Worm (Caenorhabditis elegans) whole organism, L4 larva: ENCODE measurements around the gene spp-16.
A peak's percentile ranks its signal among the peaks of the same experiment; 100 is the strongest.

Source experiments
- D1046.2 ChIP-seq: fragments of 200-800 bp; sonication (Bioruptor generic); IDR thresholded peaks from 2 replicates; pipeline ENCODE4 v1.3.6; 2022; ENCODE audit warnings: missing genetic modification characterization, missing compliant biosample characterization
- F10B5.3 ChIP-seq: sonication (generic microtip); optimal IDR thresholded peaks from 2 replicates; lab custom pipeline; 2016; ENCODE audit warnings: mild to moderate bottlenecking, missing genetic modification characterization, missing compliant biosample characterization
- F26F4.8 ChIP-seq: fragments of 200-800 bp; sonication (Bioruptor generic); conservative IDR thresholded peaks from 2 replicates; pipeline ENCODE4 v1.3.6; 2022; ENCODE audit warnings: missing genetic modification characterization, missing compliant biosample characterization
- F37D6.2 ChIP-seq: sonication (generic microtip); optimal IDR thresholded peaks from 2 replicates; lab custom pipeline; 2016; ENCODE audit warnings: mild to moderate bottlenecking, missing genetic modification characterization, missing compliant biosample characterization
- R02D3.7 ChIP-seq: fragments of 150-350 bp; sonication (generic microtip); optimal IDR thresholded peaks from 3 replicates; lab custom pipeline; 2014; ENCODE audit warnings: missing biosample characterization, missing genetic modification characterization
- T20F7.1 ChIP-seq: fragments of 200-800 bp; sonication (Bioruptor generic); optimal IDR thresholded peaks from 2 replicates; lab custom pipeline; 2018; ENCODE audit warnings: mild to moderate bottlenecking, missing genetic modification characterization, missing compliant biosample characterization
- T26A8.4 ChIP-seq: fragments of 200-800 bp; sonication (Bioruptor generic); IDR thresholded peaks from 2 replicates; pipeline ENCODE4 v1.3.6; 2022; ENCODE audit warnings: missing genetic modification characterization, missing compliant biosample characterization
- Y48G9A.11 ChIP-seq: fragments of 200-800 bp; sonication (Bioruptor generic); IDR thresholded peaks from 2 replicates; pipeline ENCODE4 v1.3.6; 2022; ENCODE audit warnings: missing genetic modification reagents, missing genetic modification characterization, missing compliant biosample characterization
- aha-1 ChIP-seq: fragments of 150-350 bp; peaks from one replicate; lab custom pipeline; 2014; ENCODE audit warnings: missing biosample characterization, missing genetic modification characterization
- ama-1 ChIP-seq: fragments of 150-350 bp; optimal IDR thresholded peaks from 2 replicates; lab custom pipeline; 2014; ENCODE audit warnings: inconsistent platforms, mixed read lengths
- arid-1 ChIP-seq: fragments of 200-800 bp; sonication (Bioruptor generic); conservative IDR thresholded peaks from 2 replicates; pipeline ENCODE4 v1.3.6; 2022; ENCODE audit warnings: missing genetic modification reagents, missing genetic modification characterization, missing compliant biosample characterization
- attf-4 ChIP-seq: sonication (generic microtip); optimal IDR thresholded peaks from 3 replicates; lab custom pipeline; 2017; ENCODE audit warnings: missing biosample characterization, missing genetic modification characterization
- ceh-20 ChIP-seq: fragments of 200-800 bp; sonication (Bioruptor generic); IDR thresholded peaks from 2 replicates; pipeline ENCODE4 v1.3.6; 2022; ENCODE audit warnings: missing genetic modification reagents, missing genetic modification characterization, missing compliant biosample characterization
- ceh-44 ChIP-seq: fragments of 200-800 bp; sonication (Bioruptor generic); IDR thresholded peaks from 2 replicates; pipeline ENCODE4 v1.3.6; 2022; ENCODE audit warnings: missing genetic modification reagents, missing genetic modification characterization, missing compliant biosample characterization
- ceh-82 ChIP-seq: sonication (generic microtip); optimal IDR thresholded peaks from 2 replicates; lab custom pipeline; 2017; ENCODE audit warnings: missing biosample characterization, missing genetic modification characterization
- daf-12 ChIP-seq: fragments of 150-350 bp; optimal IDR thresholded peaks from 2 replicates; lab custom pipeline; 2014; ENCODE audit warnings: missing biosample characterization, missing genetic modification reagents, missing genetic modification characterization
- daf-8 ChIP-seq: fragments of 200-800 bp; sonication (Bioruptor generic); IDR thresholded peaks from 2 replicates; pipeline ENCODE4 v1.3.6; 2022; ENCODE audit warnings: missing genetic modification characterization, missing compliant biosample characterization
- dmd-6 ChIP-seq: fragments of 200-800 bp; sonication (Bioruptor generic); IDR thresholded peaks from 2 replicates; pipeline ENCODE4 v1.3.6; 2022; ENCODE audit warnings: missing genetic modification reagents, missing genetic modification characterization, missing compliant biosample characterization
- dpl-1 ChIP-seq: fragments of 150-350 bp; optimal IDR thresholded peaks from 2 replicates; lab custom pipeline; 2014; ENCODE audit warnings: missing biosample characterization, missing genetic modification reagents, missing genetic modification characterization
- egl-27 ChIP-seq: sonication (generic microtip); optimal IDR thresholded peaks from 3 replicates; lab custom pipeline; 2017; ENCODE audit warnings: missing biosample characterization, missing genetic modification reagents, missing genetic modification characterization
- egl-43 ChIP-seq: fragments of 200-800 bp; sonication (Bioruptor generic); IDR thresholded peaks from 2 replicates; pipeline ENCODE4 v1.3.6; 2022; ENCODE audit warnings: missing genetic modification reagents, missing genetic modification characterization, missing compliant biosample characterization
- fkh-10 ChIP-seq: fragments of 150-350 bp; optimal IDR thresholded peaks from 2 replicates; lab custom pipeline; 2014; ENCODE audit warnings: missing biosample characterization, missing genetic modification reagents, missing genetic modification characterization
- fos-1 ChIP-seq: fragments of 150-350 bp; optimal IDR thresholded peaks from 2 replicates; lab custom pipeline; 2014; ENCODE audit warnings: missing biosample characterization, missing genetic modification characterization
- hif-1 ChIP-seq, 2 experiments: sonication (generic microtip); optimal IDR thresholded peaks; 2 replicates each; lab custom pipeline; 2016 to 2017; ENCODE audit warnings: missing compliant biosample characterization in 2 of 2, missing genetic modification characterization in 2 of 2, missing genetic modification reagents in 2 of 2, missing genotype in 2 of 2, mild to moderate bottlenecking in 1 of 2
- hmg-1.1 ChIP-seq: fragments of 200-800 bp; sonication (Bioruptor generic); IDR thresholded peaks from 2 replicates; pipeline ENCODE4 v1.3.6; 2022; ENCODE audit warnings: missing genetic modification reagents, missing genetic modification characterization, missing compliant biosample characterization
- jun-1 ChIP-seq: fragments of 150-350 bp; optimal IDR thresholded peaks from 2 replicates; lab custom pipeline; 2014; ENCODE audit warnings: missing biosample characterization, missing genetic modification reagents, missing genetic modification characterization
- lin-1 ChIP-seq: fragments of 200-800 bp; sonication (Bioruptor generic); IDR thresholded peaks from 2 replicates; pipeline ENCODE4 v1.3.6; 2022; ENCODE audit warnings: missing genetic modification reagents, missing genetic modification characterization, missing compliant biosample characterization
- lin-13 ChIP-seq: fragments of 150-350 bp; optimal IDR thresholded peaks from 2 replicates; lab custom pipeline; 2014; ENCODE audit warnings: missing biosample characterization, missing genetic modification reagents, missing genetic modification characterization
- lin-15B ChIP-seq: fragments of 150-350 bp; sonication (generic microtip); optimal IDR thresholded peaks from 3 replicates; lab custom pipeline; 2014; ENCODE audit warnings: missing biosample characterization, missing genetic modification characterization
- lin-29 ChIP-seq: fragments of 200-800 bp; sonication (Bioruptor generic); IDR thresholded peaks from 2 replicates; pipeline ENCODE4 v1.3.6; 2022; ENCODE audit warnings: missing genetic modification reagents, missing genetic modification characterization, missing compliant biosample characterization
- lin-39 ChIP-seq: fragments of 150-350 bp; optimal IDR thresholded peaks from 2 replicates; lab custom pipeline; 2014; ENCODE audit warnings: missing biosample characterization, missing genetic modification reagents, missing genetic modification characterization
- lsy-2 ChIP-seq, 2 experiments: fragments of 150-350 bp in 1 of 2; sonication (generic microtip) in 1 of 2; optimal IDR thresholded peaks; 2 replicates each; lab custom pipeline; 2014 to 2017; ENCODE audit warnings: missing biosample characterization in 2 of 2, missing genetic modification characterization in 2 of 2
- madf-5 ChIP-seq, 2 experiments: fragments of 200-800 bp; sonication (Bioruptor generic); IDR thresholded peaks; 2 replicates each; pipeline ENCODE4 v1.3.6; 2022; ENCODE audit warnings: missing compliant biosample characterization in 2 of 2, missing genetic modification characterization in 2 of 2
- madf-9 ChIP-seq: fragments of 200-800 bp; sonication (Bioruptor generic); conservative IDR thresholded peaks from 2 replicates; pipeline ENCODE4 v1.3.6; 2022; ENCODE audit warnings: missing genetic modification reagents, missing genetic modification characterization, missing compliant biosample characterization
- mdt-29 ChIP-seq: fragments of 200-800 bp; sonication (Bioruptor generic); IDR thresholded peaks from 2 replicates; pipeline ENCODE4 v1.3.6; 2022; ENCODE audit warnings: missing genetic modification reagents, missing genetic modification characterization, missing compliant biosample characterization
- nhr-10 ChIP-seq: fragments of 150-350 bp; optimal IDR thresholded peaks from 2 replicates; lab custom pipeline; 2014; ENCODE audit warnings: missing biosample characterization, missing genetic modification characterization
- nhr-102 ChIP-seq: sonication (generic microtip); optimal IDR thresholded peaks from 2 replicates; lab custom pipeline; 2016; ENCODE audit warnings: mild to moderate bottlenecking, missing genetic modification characterization, moderate library complexity, missing compliant biosample characterization
- nhr-11 ChIP-seq: fragments of 150-350 bp; optimal IDR thresholded peaks from 2 replicates; lab custom pipeline; 2014; ENCODE audit warnings: missing biosample characterization, missing genetic modification characterization
- nhr-111 ChIP-seq: fragments of 200-800 bp; sonication (Bioruptor generic); optimal IDR thresholded peaks from 2 replicates; lab custom pipeline; 2018; ENCODE audit warnings: mild to moderate bottlenecking, missing genetic modification characterization, missing compliant biosample characterization
- nhr-237 ChIP-seq: sonication (generic microtip); optimal IDR thresholded peaks from 2 replicates; lab custom pipeline; 2017; ENCODE audit warnings: missing biosample characterization, missing genetic modification characterization
- nhr-25 ChIP-seq: sonication (generic microtip); optimal IDR thresholded peaks from 2 replicates; lab custom pipeline; 2017; ENCODE audit warnings: missing genetic modification characterization, mild to moderate bottlenecking, missing compliant biosample characterization, antibody characterized with exemption, moderate library complexity, borderline replicate concordance; ENCODE audit not compliant: insufficient read depth
- nhr-28 ChIP-seq: fragments of 150-350 bp; optimal IDR thresholded peaks from 2 replicates; lab custom pipeline; 2014; ENCODE audit warnings: missing biosample characterization, missing genetic modification characterization
- nhr-48 ChIP-seq: sonication (generic microtip); optimal IDR thresholded peaks from 2 replicates; lab custom pipeline; 2016; ENCODE audit warnings: mild to moderate bottlenecking, missing genetic modification characterization, missing compliant biosample characterization
- php-3 ChIP-seq: fragments of 200-800 bp; sonication (Bioruptor generic); IDR thresholded peaks from 2 replicates; pipeline ENCODE4 v1.3.6; 2022; ENCODE audit warnings: missing genetic modification reagents, missing genetic modification characterization, missing compliant biosample characterization
- snpc-4 ChIP-seq: fragments of 150-350 bp; optimal IDR thresholded peaks from 2 replicates; lab custom pipeline; 2014; ENCODE audit warnings: missing biosample characterization, missing genetic modification characterization
- spr-1 ChIP-seq: sonication (generic microtip); optimal IDR thresholded peaks from 2 replicates; lab custom pipeline; 2016; ENCODE audit warnings: mild to moderate bottlenecking, missing genetic modification characterization, missing compliant biosample characterization
- spr-3 ChIP-seq: fragments of 200-800 bp; sonication (Bioruptor generic); optimal IDR thresholded peaks from 2 replicates; lab custom pipeline; 2018; ENCODE audit warnings: mild to moderate bottlenecking, missing genetic modification characterization, missing compliant biosample characterization
- tra-1 ChIP-seq: fragments of 200-800 bp; sonication (Bioruptor generic); IDR thresholded peaks from 2 replicates; pipeline ENCODE4 v1.3.6; 2022; ENCODE audit warnings: missing genetic modification reagents, missing genetic modification characterization, missing compliant biosample characterization
- unc-130 ChIP-seq: sonication (generic microtip); optimal IDR thresholded peaks from 2 replicates; lab custom pipeline; 2016; ENCODE audit warnings: missing genetic modification reagents, missing genetic modification characterization, missing compliant biosample characterization
- zfp-2 ChIP-seq: sonication (generic microtip); optimal IDR thresholded peaks from 2 replicates; lab custom pipeline; 2016; ENCODE audit warnings: mild to moderate bottlenecking, missing genetic modification characterization, missing compliant biosample characterization
- zfp-3 ChIP-seq: fragments of 200-800 bp; sonication (Bioruptor generic); conservative IDR thresholded peaks from 2 replicates; pipeline ENCODE4 v1.3.6; 2022; ENCODE audit warnings: missing genetic modification reagents, missing genetic modification characterization, missing compliant biosample characterization
- zip-2 ChIP-seq: fragments of 150-350 bp; optimal IDR thresholded peaks from 2 replicates; lab custom pipeline; 2014; ENCODE audit warnings: missing biosample characterization, missing genetic modification characterization
- ztf-11 ChIP-seq: fragments of 150-350 bp; optimal IDR thresholded peaks from 2 replicates; lab custom pipeline; 2014; ENCODE audit warnings: missing biosample characterization, missing genetic modification characterization

The spp-16 gene

DNA sequence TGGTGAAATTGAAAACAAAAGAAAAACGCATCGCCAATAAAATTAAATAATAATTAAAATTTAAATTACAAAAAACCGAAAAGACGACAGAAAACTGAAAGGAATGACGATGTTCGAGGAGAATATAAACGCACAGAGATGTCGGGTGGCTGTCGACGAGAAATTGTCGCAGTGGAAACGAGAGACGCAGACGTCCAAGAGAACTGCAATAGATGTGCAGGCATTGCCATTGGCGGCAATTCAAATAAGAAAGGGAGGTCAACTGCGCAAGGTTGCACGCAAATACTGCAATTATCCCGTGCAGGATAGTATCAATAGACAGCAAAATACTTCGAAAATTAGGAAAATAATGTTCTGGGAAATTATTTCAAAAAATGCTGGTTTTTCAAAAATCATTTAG, 3.9 kb downstream of the spp-16 start (continued):
- peak; percentile 93 for TF ChIP-seq Y48G9A.11 (GFP tag; lab: Robert Waterston, UW)
- TF ChIP-seq nhr-10 (tag; lab: Kevin White, UChicago): peak; percentile 95
- TF ChIP-seq spr-3: peak; percentile 94
- peak; percentile 8 for TF ChIP-seq snpc-4 (tag; lab: Kevin White, UChicago)
- TF ChIP-seq ama-1 (lab: Kevin White, UChicago): peak; percentile 75
- TF ChIP-seq nhr-28 (tag; lab: Kevin White, UChicago): peak; percentile 97
- TF ChIP-seq zip-2 (tag; lab: Kevin White, UChicago): peak; percentile 91
- peak; percentile 94 for TF ChIP-seq egl-43 (GFP tag; lab: Robert Waterston, UW)
- peak; percentile 100 for TF ChIP-seq aha-1 (tag; lab: Kevin White, UChicago)
- TF ChIP-seq arid-1 (GFP tag; lab: Robert Waterston, UW): peak; percentile 96
- peak; percentile 94 for TF ChIP-seq zfp-2 (tag; lab: Kevin White, UChicago)
- TF ChIP-seq mdt-29: peak; percentile 97
- no peak for TF ChIP-seq daf-8 (GFP tag; lab: Robert Waterston, UW)
- TF ChIP-seq lsy-2 (tag; optimal IDR thresholded peaks at IDR 0.05; lab: Kevin White, UChicago): peak; percentile 93 to 98
- peak; percentile 96 for TF ChIP-seq D1046.2 (GFP tag; lab: Robert Waterston, UW)
- TF ChIP-seq ceh-20: peak; percentile 99
- TF ChIP-seq nhr-111 (GFP tag; lab: Kevin White, UChicago): no peak
- peak; percentile 22 for TF ChIP-seq ztf-11 (tag; lab: Kevin White, UChicago)
- peak; percentile 95 for TF ChIP-seq php-3 (GFP tag; lab: Robert Waterston, UW)
- peak; percentile 95 for TF ChIP-seq hmg-1.1
- TF ChIP-seq egl-27 (tag; lab: Kevin White, UChicago): peak; percentile 12
- TF ChIP-seq lin-13 (GFP tag; lab: Kevin White, UChicago): peak; percentile 96
- no peak for TF ChIP-seq F26F4.8 (GFP tag; lab: Robert Waterston, UW)
- no peak for TF ChIP-seq ceh-82 (tag; lab: Kevin White, UChicago)
- TF ChIP-seq dpl-1: peak; percentile 100
- peak; percentile 88 for TF ChIP-seq ceh-44 (GFP tag; lab: Robert Waterston, UW)
- TF ChIP-seq jun-1 (tag; lab: Kevin White, UChicago): peak; percentile 93
- TF ChIP-seq F10B5.3 (tag; lab: Kevin White, UChicago): peak; percentile 93
- TF ChIP-seq fkh-10: peak; percentile 95
- TF ChIP-seq T26A8.4 (GFP tag; lab: Robert Waterston, UW): peak; percentile 98
- TF ChIP-seq dmd-6 (GFP tag; lab: Robert Waterston, UW): peak; percentile 99
- peak; percentile 80 for TF ChIP-seq nhr-237 (tag; lab: Kevin White, UChicago)
- TF ChIP-seq madf-9 (GFP tag; lab: Robert Waterston, UW): peak; percentile 85
- peak; percentile 95 for TF ChIP-seq spr-1 (tag; lab: Kevin White, UChicago)
- peak; percentile 97 for TF ChIP-seq unc-130 (GFP tag; lab: Kevin White, UChicago)
- peak; percentile 84 to 88 for TF ChIP-seq madf-5 (GFP tag; IDR thresholded peaks at IDR 0.05; lab: Robert Waterston, UW)
- TF ChIP-seq T20F7.1: peak; percentile 94
- TF ChIP-seq nhr-48: peak; percentile 96
- TF ChIP-seq nhr-11 (tag; lab: Kevin White, UChicago): peak; percentile 98
- peak; percentile 88 for TF ChIP-seq lin-29 (GFP tag; lab: Robert Waterston, UW)
- TF ChIP-seq hif-1 (tag; optimal IDR thresholded peaks at IDR 0.05; lab: Kevin White, UChicago): peak; percentile 67 to 94
- peak; percentile 98 for TF ChIP-seq nhr-25
- TF ChIP-seq nhr-102: peak; percentile 98
- peak; percentile 98 for TF ChIP-seq tra-1 (GFP tag; lab: Robert Waterston, UW)
- TF ChIP-seq attf-4 (tag; lab: Kevin White, UChicago): peak; percentile 39
- peak; percentile 97 for TF ChIP-seq lin-1 (GFP tag; lab: Robert Waterston, UW)
- peak; percentile 94 for TF ChIP-seq F37D6.2
- TF ChIP-seq fos-1 (tag; lab: Kevin White, UChicago): peak; percentile 11
- no peak for TF ChIP-seq lin-39 (tag; lab: Kevin White, UChicago)
- TF ChIP-seq daf-12 (tag; lab: Kevin White, UChicago): no peak
- TF ChIP-seq zfp-3 (GFP tag; lab: Robert Waterston, UW): peak; percentile 98
- TF ChIP-seq R02D3.7 (tag; lab: Kevin White, UChicago): peak; percentile 1
- peak; percentile 93 for TF ChIP-seq lin-15B (tag; lab: Kevin White, UChicago)
